Fruit fly (Drosophila melanogaster) whole organism, embryonic: ENCODE results near the gene Prat.

Source experiments
- Antp ChIP-seq: fragments of 200-800 bp; sonication (Bioruptor generic); optimal IDR thresholded peaks from 3 replicates; lab custom pipeline; 2016; ENCODE audit warnings: missing biosample characterization, missing genetic modification characterization
- BEAF-32 ChIP-seq: fragments of 200-800 bp; sonication (Bioruptor generic); optimal IDR thresholded peaks from 3 replicates; lab custom pipeline; 2017; ENCODE audit warnings: missing biosample characterization, missing genetic modification characterization, mild to moderate bottlenecking, moderate library complexity, missing genetic modification reagents
- CG11456 ChIP-seq: fragments of 200-800 bp; sonication (Bioruptor generic); IDR thresholded peaks from 3 replicates; pipeline ENCODE4 v1.3.6; 2022; ENCODE audit warnings: missing biosample characterization, missing genetic modification characterization
- CG12236 ChIP-seq: fragments of 200-800 bp; sonication (Bioruptor generic); optimal IDR thresholded peaks from 2 replicates; lab custom pipeline; 2016; ENCODE audit warnings: missing biosample characterization, missing genetic modification characterization
- CG13424 ChIP-seq: fragments of 200-800 bp; sonication (Bioruptor generic); optimal IDR thresholded peaks from 2 replicates; lab custom pipeline; 2019; ENCODE audit warnings: missing biosample characterization, mild to moderate bottlenecking, missing genetic modification characterization, moderate library complexity
- CG13624 ChIP-seq: fragments of 200-800 bp; sonication (Bioruptor generic); optimal IDR thresholded peaks from 2 replicates; lab custom pipeline; 2016; ENCODE audit warnings: missing biosample characterization, missing genetic modification characterization
- CG14860 ChIP-seq: fragments of 200-800 bp; sonication (Bioruptor generic); IDR thresholded peaks from 3 replicates; pipeline ENCODE4 v1.3.6; 2022; ENCODE audit warnings: missing biosample characterization, missing genetic modification characterization; ENCODE audit not compliant: partially characterized antibody
- CG15601 ChIP-seq: fragments of 200-800 bp; sonication (Bioruptor generic); optimal IDR thresholded peaks from 3 replicates; lab custom pipeline; 2019; ENCODE audit warnings: missing biosample characterization, mild to moderate bottlenecking, missing genetic modification characterization, moderate library complexity
- CG17912 ChIP-seq: fragments of 200-800 bp; sonication (Bioruptor generic); optimal IDR thresholded peaks from 2 replicates; lab custom pipeline; 2018; ENCODE audit warnings: missing biosample characterization, mild to moderate bottlenecking, missing genetic modification characterization
- CG2116 ChIP-seq: fragments of 200-800 bp; sonication (Bioruptor generic); optimal IDR thresholded peaks from 3 replicates; lab custom pipeline; 2018; ENCODE audit warnings: missing biosample characterization, mild to moderate bottlenecking, missing genetic modification characterization
- CG32767 ChIP-seq: fragments of 200-800 bp; sonication (Bioruptor generic); IDR thresholded peaks from 2 replicates; pipeline ENCODE4 v1.3.6; 2022; ENCODE audit warnings: missing biosample characterization, missing genetic modification characterization
- CG33213 ChIP-seq: fragments of 200-800 bp; sonication (Bioruptor generic); optimal IDR thresholded peaks from 3 replicates; lab custom pipeline; 2016; ENCODE audit warnings: missing biosample characterization, missing genetic modification characterization
- CG7372 ChIP-seq: fragments of 200-800 bp; sonication (Bioruptor generic); IDR thresholded peaks from 2 replicates; pipeline ENCODE4 v1.3.6; 2022; ENCODE audit warnings: missing biosample characterization, missing genetic modification characterization
- CG7745 ChIP-seq: fragments of 200-800 bp; sonication (Bioruptor generic); optimal IDR thresholded peaks from 2 replicates; lab custom pipeline; 2018; ENCODE audit warnings: missing biosample characterization, mild to moderate bottlenecking, missing genetic modification characterization, moderate library complexity
- CG9797 ChIP-seq: fragments of 200-800 bp; sonication (Bioruptor generic); optimal IDR thresholded peaks from 3 replicates; lab custom pipeline; 2018; ENCODE audit warnings: missing biosample characterization, mild to moderate bottlenecking, missing genetic modification characterization
- CHES-1-like ChIP-seq: fragments of 200-800 bp; sonication (Bioruptor generic); optimal IDR thresholded peaks from 2 replicates; lab custom pipeline; 2016; ENCODE audit warnings: missing biosample characterization, missing genetic modification characterization
- CrebB ChIP-seq: fragments of 200-800 bp; sonication (Bioruptor generic); optimal IDR thresholded peaks from 3 replicates; lab custom pipeline; 2018; ENCODE audit warnings: missing biosample characterization, mild to moderate bottlenecking, missing genetic modification characterization
- Dek ChIP-seq: fragments of 200-800 bp; sonication (Bioruptor generic); optimal IDR thresholded peaks from 3 replicates; lab custom pipeline; 2019; ENCODE audit warnings: missing biosample characterization, mild to moderate bottlenecking, missing genetic modification characterization, moderate library complexity
- E2f2 ChIP-seq: fragments of 200-800 bp; sonication (Bioruptor generic); IDR thresholded peaks from 2 replicates; pipeline ENCODE4 v1.3.6; 2022; ENCODE audit warnings: missing biosample characterization, missing genetic modification characterization
- Elba2 ChIP-seq: fragments of 200-800 bp; sonication (Bioruptor generic); optimal IDR thresholded peaks from 3 replicates; lab custom pipeline; 2016; ENCODE audit warnings: missing biosample characterization, missing genetic modification characterization
- Ets65A ChIP-seq: fragments of 200-800 bp; sonication (Bioruptor generic); peaks from one replicate; lab custom pipeline; 2016; ENCODE audit warnings: missing biosample characterization, missing genetic modification characterization
- Fer1 ChIP-seq: fragments of 200-800 bp; sonication (Bioruptor generic); optimal IDR thresholded peaks from 2 replicates; lab custom pipeline; 2017; ENCODE audit warnings: missing biosample characterization, mild to moderate bottlenecking, missing genetic modification characterization
- HLHmδ ChIP-seq: fragments of 200-800 bp; sonication (Bioruptor generic); optimal IDR thresholded peaks from 2 replicates; lab custom pipeline; 2018; ENCODE audit warnings: missing biosample characterization, mild to moderate bottlenecking, missing genetic modification characterization, moderate library complexity
- Hey ChIP-seq: fragments of 200-800 bp; sonication (Bioruptor generic); optimal IDR thresholded peaks from 3 replicates; lab custom pipeline; 2018; ENCODE audit warnings: missing biosample characterization, mild to moderate bottlenecking, missing genetic modification characterization
- HmgZ ChIP-seq: fragments of 200-800 bp; sonication (Bioruptor generic); optimal IDR thresholded peaks from 2 replicates; lab custom pipeline; 2018; ENCODE audit warnings: missing biosample characterization, mild to moderate bottlenecking, missing genetic modification characterization
- NFAT ChIP-seq: fragments of 200-800 bp; sonication (Bioruptor generic); IDR thresholded peaks from 2 replicates; pipeline ENCODE4 v1.3.6; 2022; ENCODE audit warnings: missing biosample characterization, missing genetic modification characterization
- Scr ChIP-seq: fragments of 200-800 bp; sonication (Bioruptor generic); IDR thresholded peaks from 2 replicates; pipeline ENCODE4 v1.3.6; 2022; ENCODE audit warnings: missing biosample characterization, missing genetic modification characterization; ENCODE audit not compliant: partially characterized antibody
- Xbp1 ChIP-seq: fragments of 200-800 bp; sonication (Bioruptor generic); optimal IDR thresholded peaks from 3 replicates; lab custom pipeline; 2016; ENCODE audit warnings: missing biosample characterization, mild to moderate bottlenecking, missing genetic modification characterization
- al ChIP-seq: fragments of 200-800 bp; sonication (Bioruptor generic); IDR thresholded peaks from 2 replicates; pipeline ENCODE4 v1.3.6; 2022; ENCODE audit warnings: missing biosample characterization, missing genetic modification characterization
- ap ChIP-seq: fragments of 200-800 bp; sonication (Bioruptor generic); IDR thresholded peaks from 2 replicates; pipeline ENCODE4 v1.3.6; 2022; ENCODE audit warnings: missing biosample characterization, missing genetic modification characterization
- chif ChIP-seq, 2 experiments: fragments of 200-800 bp; sonication (Bioruptor generic); optimal IDR thresholded peaks; 3 replicates each; lab custom pipeline; 2016; ENCODE audit warnings: missing biosample characterization in 2 of 2, missing genetic modification characterization in 2 of 2
- chn ChIP-seq: fragments of 200-800 bp; sonication (Bioruptor generic); optimal IDR thresholded peaks from 2 replicates; lab custom pipeline; 2016; ENCODE audit warnings: missing biosample characterization, missing genetic modification characterization
- crp ChIP-seq, 2 experiments: fragments of 200-800 bp; sonication (Bioruptor generic); optimal IDR thresholded peaks; 2 replicates in 1 of 2; 3 replicates in 1 of 2; lab custom pipeline; 2017; ENCODE audit warnings: missing biosample characterization in 2 of 2, missing genetic modification characterization in 2 of 2, mild to moderate bottlenecking in 1 of 2, moderate library complexity in 1 of 2
- dmrt99B ChIP-seq: fragments of 200-800 bp; sonication (Bioruptor generic); optimal IDR thresholded peaks from 2 replicates; lab custom pipeline; 2018; ENCODE audit warnings: missing biosample characterization, mild to moderate bottlenecking, missing genetic modification characterization, moderate library complexity
- esg ChIP-seq: fragments of 200-800 bp; sonication (Bioruptor generic); conservative IDR thresholded peaks from 2 replicates; pipeline ENCODE4 v1.3.6; 2022; ENCODE audit warnings: missing biosample characterization, missing genetic modification characterization
- fd64A ChIP-seq: fragments of 200-800 bp; sonication (Bioruptor generic); optimal IDR thresholded peaks from 3 replicates; lab custom pipeline; 2018; ENCODE audit warnings: missing biosample characterization, mild to moderate bottlenecking, missing genetic modification characterization
- ftz-f1 ChIP-seq: fragments of 200-800 bp; sonication (Bioruptor generic); optimal IDR thresholded peaks from 2 replicates; lab custom pipeline; 2016; ENCODE audit warnings: missing biosample characterization, missing genetic modification characterization
- gsb ChIP-seq: fragments of 200-800 bp; sonication (Bioruptor generic); IDR thresholded peaks from 2 replicates; pipeline ENCODE4 v1.3.6; 2022; ENCODE audit warnings: missing biosample characterization, missing genetic modification characterization
- inv ChIP-seq: fragments of 200-800 bp; sonication (Bioruptor generic); IDR thresholded peaks from 2 replicates; pipeline ENCODE4 v1.3.6; 2022; ENCODE audit warnings: missing biosample characterization, missing genetic modification characterization; ENCODE audit not compliant: partially characterized antibody
- lmd ChIP-seq: fragments of 200-800 bp; sonication (Bioruptor generic); IDR thresholded peaks from 2 replicates; pipeline ENCODE4 v1.3.6; 2022; ENCODE audit warnings: missing biosample characterization, missing genetic modification characterization
- maf-S ChIP-seq: fragments of 200-800 bp; sonication (Bioruptor generic); optimal IDR thresholded peaks from 2 replicates; lab custom pipeline; 2016; ENCODE audit warnings: missing biosample characterization, missing genetic modification characterization
- mld ChIP-seq: fragments of 200-800 bp; sonication (Bioruptor generic); IDR thresholded peaks from 3 replicates; pipeline ENCODE4 v1.3.6; 2022; ENCODE audit warnings: missing biosample characterization, missing genetic modification characterization; ENCODE audit not compliant: partially characterized antibody
- nmo ChIP-seq: fragments of 200-800 bp; sonication (Bioruptor generic); optimal IDR thresholded peaks from 2 replicates; lab custom pipeline; 2018; ENCODE audit warnings: missing biosample characterization, mild to moderate bottlenecking, missing genetic modification characterization, moderate library complexity
- phol ChIP-seq: fragments of 200-800 bp; sonication (Bioruptor generic); optimal IDR thresholded peaks from 3 replicates; lab custom pipeline; 2018; ENCODE audit warnings: missing biosample characterization, mild to moderate bottlenecking, missing genetic modification characterization, moderate library complexity
- row ChIP-seq: fragments of 200-800 bp; sonication (Bioruptor generic); IDR thresholded peaks from 3 replicates; pipeline ENCODE4 v1.3.6; 2022; ENCODE audit warnings: missing biosample characterization, missing genetic modification characterization
- sisA ChIP-seq: fragments of 200-800 bp; sonication (Bioruptor generic); IDR thresholded peaks from 2 replicates; pipeline ENCODE4 v1.3.6; 2022; ENCODE audit warnings: missing biosample characterization, missing genetic modification characterization
- so ChIP-seq: fragments of 200-800 bp; sonication (Bioruptor generic); IDR thresholded peaks from 3 replicates; pipeline ENCODE4 v1.3.6; 2022; ENCODE audit warnings: missing biosample characterization, missing genetic modification characterization
- unc-4 ChIP-seq: fragments of 200-800 bp; sonication (Bioruptor generic); IDR thresholded peaks from 2 replicates; pipeline ENCODE4 v1.3.6; 2022; ENCODE audit warnings: missing biosample characterization, missing genetic modification characterization; ENCODE audit not compliant: partially characterized antibody
- wek ChIP-seq: fragments of 200-800 bp; sonication (Bioruptor generic); optimal IDR thresholded peaks from 3 replicates; lab custom pipeline; 2018; ENCODE audit warnings: missing biosample characterization, mild to moderate bottlenecking, missing genetic modification characterization, moderate library complexity
- yki ChIP-seq: fragments of >200 bp; optimal IDR thresholded peaks from 3 replicates; lab custom pipeline; 2018
- zen2 ChIP-seq: fragments of 200-800 bp; sonication (Bioruptor generic); IDR thresholded peaks from 3 replicates; pipeline ENCODE4 v1.3.6; 2022; ENCODE audit warnings: missing biosample characterization, missing genetic modification characterization; ENCODE audit not compliant: partially characterized antibody

Gene Prat

dm6 chr3R:7907311-7907710 is 4.3 kb downstream of the Prat start, which contains the start of the genes Taf7 and EMC1 (continued):
- TF ChIP-seq E2f2 (GFP tag; lab: Robert Waterston, UW) (peak; percentile 26; the same call in 1 of the 2 replicates), maf-S (GFP tag; lab: Kevin White, UChicago) (peak; percentile 28), HmgZ (tag; lab: Kevin White, UChicago) (peak; percentile 46), Fer1 (GFP tag; lab: Kevin White, UChicago) (no peak), CG15601 (no peak), yki (lab: Kevin White, UChicago) (no peak), BEAF-32 (GFP tag; lab: Kevin White, UChicago) (peak; percentile 100), ftz-f1 (peak; percentile 20), CG13424 (peak; percentile 47), CG32767 (GFP tag; lab: Robert Waterston, UW) (no peak), CG14860 (GFP tag; lab: Robert Waterston, UW) (peak; percentile 96), esg (0 out of 2 replicates have a peak, but pooled peaks have one; percentile 13), wek (GFP tag; lab: Kevin White, UChicago) (no peak), CrebB (tag; lab: Kevin White, UChicago) (no peak), NFAT (GFP tag; lab: Robert Waterston, UW) (no peak), CG11456 (GFP tag; lab: Robert Waterston, UW) (no peak), CG33213 (GFP tag; lab: Kevin White, UChicago) (peak; percentile 63), HLHmδ (GFP tag; lab: Kevin White, UChicago) (no peak), Scr (GFP tag; lab: Robert Waterston, UW) (peak; percentile 98), chif (GFP tag; optimal IDR thresholded peaks at IDR 0.05; lab: Kevin White, UChicago) (peak; percentile 7 to 48), Hey (tag; lab: Kevin White, UChicago) (no peak), chn (peak; percentile 27), CG7372 (no peak), Antp (peak; percentile 51), inv (GFP tag; lab: Robert Waterston, UW) (peak; percentile 98), ap (GFP tag; lab: Robert Waterston, UW) (no peak), CG12236 (GFP tag; lab: Kevin White, UChicago) (peak; percentile 34), phol (tag; lab: Kevin White, UChicago) (peak; percentile 84), nmo (GFP tag; lab: Kevin White, UChicago) (peak; percentile 92), mld (peak; percentile 72; the same call in 2 of the 3 replicates), CG7745 (no peak), CG17912 (GFP tag; lab: Kevin White, UChicago) (no peak), al (GFP tag; lab: Robert Waterston, UW) (0 out of 2 replicates have a peak, but pooled peaks have one; percentile 17), fd64A (GFP tag; lab: Kevin White, UChicago) (no peak), CG2116 (GFP tag; lab: Kevin White, UChicago) (peak; percentile 98), unc-4 (peak; percentile 94), CG9797 (GFP tag; lab: Kevin White, UChicago) (peak; percentile 49), zen2 (GFP tag; lab: Robert Waterston, UW) (peak; percentile 69; the same call in 1 of the 3 replicates), Xbp1 (GFP tag; lab: Kevin White, UChicago) (peak; percentile 56), dmrt99B (tag; lab: Kevin White, UChicago) (no peak), CG13624 (GFP tag; lab: Kevin White, UChicago) (peak; percentile 56), Ets65A (peak; percentile 96), row (GFP tag; lab: Robert Waterston, UW) (peak; percentile 96), so (GFP tag; lab: Robert Waterston, UW) (no peak), lmd (GFP tag; lab: Robert Waterston, UW) (peak; percentile 42), CHES-1-like (peak; percentile 75), Elba2 (GFP tag; lab: Kevin White, UChicago) (peak; percentile 68), crp (GFP tag; optimal IDR thresholded peaks at IDR 0.05; lab: Kevin White, UChicago) (peak in 1 of 2 experiments; percentile 49), gsb (no peak), Dek (no peak), sisA (GFP tag; lab: Robert Waterston, UW) (0 out of 2 replicates have a peak, but pooled peaks have one; percentile 20)
